Worm (Caenorhabditis elegans): ENCODE results near the gene T24A6.1.

T24A6.1 gene

ce11 chrV:3586014-3586689, 27.3 kb downstream of the T24A6.1 start, which contains the start of the genes rpl-11.1 and T22F3.2:
TSS of gene rpl-11.1 (minus strand) at chrV:3586064.
TSS of gene T22F3.2 (plus strand) at chrV:3586639.
- TF ChIP-seq lin-39 (tag; optimal IDR thresholded peaks at IDR 0.05) (no peak), dmd-4 (tag; optimal IDR thresholded peaks at IDR 0.05) (no peak), unc-62 (GFP tag; optimal IDR thresholded peaks at IDR 0.05) (no peak), nhr-129 (tag; optimal IDR thresholded peaks at IDR 0.05) (peak; percentile 34), nhr-6 (tag; optimal IDR thresholded peaks at IDR 0.05) (no peak), sma-9 (GFP tag; optimal IDR thresholded peaks at IDR 0.05) (peak; percentile 6), sma-9 (tag; optimal IDR thresholded peaks at IDR 0.05) (no peak), ZK546.5 (tag; optimal IDR thresholded peaks at IDR 0.05) (no peak), C34F6.9 (tag; optimal IDR thresholded peaks at IDR 0.05) (peak; percentile 40), unc-55 (GFP tag; optimal IDR thresholded peaks at IDR 0.05) (peak; percentile 42), lsy-2 (tag; optimal IDR thresholded peaks at IDR 0.05) (peak in 1 of 2 experiments; percentile 27)

ce11 chrV:3587633-3588032, 28.8 kb downstream of the T24A6.1 start:
- TF ChIP-seq ama-1 (optimal IDR thresholded peaks at IDR 0.05) (no peak), crh-2 (tag; optimal IDR thresholded peaks at IDR 0.05) (peak; percentile 21), gmeb-1 (tag; optimal IDR thresholded peaks at IDR 0.05) (peak; percentile 40), lin-11 (tag; optimal IDR thresholded peaks at IDR 0.05) (peak; percentile 37), sma-9 (GFP tag; optimal IDR thresholded peaks at IDR 0.05) (peak; percentile 32), sma-9 (tag; optimal IDR thresholded peaks at IDR 0.05) (no peak), lin-13 (GFP tag; optimal IDR thresholded peaks at IDR 0.05) (peak; percentile 18), nhr-12 (tag; optimal IDR thresholded peaks at IDR 0.05) (no peak), sma-3 (GFP tag; optimal IDR thresholded peaks at IDR 0.05) (peak; percentile 28), F13H6.1 (tag; optimal IDR thresholded peaks at IDR 0.05) (peak; percentile 28), unc-55 (GFP tag; optimal IDR thresholded peaks at IDR 0.05) (peak; percentile 44), lsy-2 (tag; optimal IDR thresholded peaks at IDR 0.05) (peak in 1 of 2 experiments; percentile 32), nhr-21 (tag; optimal IDR thresholded peaks at IDR 0.05) (no peak), elt-1 (tag; optimal IDR thresholded peaks at IDR 0.05) (no peak)

DNA sequence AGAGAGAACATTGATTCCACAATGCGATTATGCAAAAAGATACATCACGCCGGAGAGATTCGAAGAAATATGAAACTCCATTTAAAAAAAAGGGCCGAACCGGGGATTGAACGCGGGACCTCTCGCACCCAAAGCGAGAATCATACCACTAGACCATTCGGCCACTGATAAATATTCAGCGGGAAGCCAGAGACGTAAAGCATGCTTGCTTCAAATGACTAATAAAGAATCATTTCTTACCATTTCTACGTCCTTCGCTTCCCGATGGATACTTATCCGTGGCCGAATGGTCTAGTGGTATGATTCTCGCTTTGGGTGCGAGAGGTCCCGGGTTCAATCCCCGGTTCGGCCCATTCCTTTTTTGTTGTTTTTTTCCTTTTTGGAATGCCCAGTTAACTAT, 29.4 kb downstream of the T24A6.1 start:
- TF ChIP-seq elt-3 (tag; optimal IDR thresholded peaks at IDR 0.05): no peak
- no peak for TF ChIP-seq nhr-129 (tag; optimal IDR thresholded peaks at IDR 0.05)
- no peak for TF ChIP-seq zag-1 (tag; optimal IDR thresholded peaks at IDR 0.05)
- TF ChIP-seq lsy-2 (tag; optimal IDR thresholded peaks at IDR 0.05): no peak
- TF ChIP-seq unc-39 (tag; optimal IDR thresholded peaks at IDR 0.05): no peak
- no peak for TF ChIP-seq elt-1 (tag; optimal IDR thresholded peaks at IDR 0.05)
- TF ChIP-seq ztf-4 (tag; optimal IDR thresholded peaks at IDR 0.05): no peak
- TF ChIP-seq nhr-10 (tag; optimal IDR thresholded peaks at IDR 0.05): no peak
- no peak for TF ChIP-seq gmeb-1 (tag; optimal IDR thresholded peaks at IDR 0.05)
- TF ChIP-seq peb-1 (tag; optimal IDR thresholded peaks at IDR 0.05): no peak

ce11 chrV:3592099-3592498, 33.3 kb downstream of the T24A6.1 start, which contains the start of gene T22F3.12:
TSS of gene T22F3.12 (minus strand) at chrV:3592199.
- no peak for TF ChIP-seq zag-1 (tag; optimal IDR thresholded peaks at IDR 0.05)
- no peak for TF ChIP-seq skn-1 (tag; optimal IDR thresholded peaks at IDR 0.05)
- TF ChIP-seq ceh-82 (tag; optimal IDR thresholded peaks at IDR 0.05): no peak
- no peak for TF ChIP-seq nhr-25 (tag; optimal IDR thresholded peaks at IDR 0.05)
- no peak for TF ChIP-seq mdl-1 (tag; optimal IDR thresholded peaks at IDR 0.05)
- no peak for TF ChIP-seq lsy-2 (tag; optimal IDR thresholded peaks at IDR 0.05)
- no peak for TF ChIP-seq nhr-23 (tag; optimal IDR thresholded peaks at IDR 0.05)
- TF ChIP-seq Y55F3AM.14 (GFP tag; optimal IDR thresholded peaks at IDR 0.05): no peak
- no peak for TF ChIP-seq unc-62 (GFP tag; optimal IDR thresholded peaks at IDR 0.05)

DNA sequence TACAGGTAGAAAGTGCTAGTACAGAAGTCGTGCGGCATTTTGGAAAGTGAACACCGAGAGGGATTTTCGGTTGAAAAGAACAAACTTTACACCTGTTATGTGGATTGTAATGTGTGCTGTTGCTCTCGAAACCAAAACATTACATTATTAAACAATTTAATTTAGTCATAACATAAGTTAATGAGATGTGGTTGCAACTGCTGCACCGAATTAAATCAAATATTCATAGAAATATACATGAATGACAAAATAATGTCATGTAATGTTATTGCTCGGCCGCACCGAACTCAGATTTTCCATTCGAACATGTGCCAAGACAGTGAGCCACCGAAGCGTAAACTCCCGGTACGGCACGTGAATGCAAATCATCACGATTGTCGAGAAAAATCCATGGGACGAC, 36.1 kb downstream of the T24A6.1 start, which contains the start of gene srh-213:
Gene srh-213, minus strand, starts transcription at position 101 of the 400 bp plus-strand sequence.
- no peak for TF ChIP-seq aly-2 (tag; optimal IDR thresholded peaks at IDR 0.05)
- TF ChIP-seq R02D3.7 (tag; optimal IDR thresholded peaks at IDR 0.05): no peak
- TF ChIP-seq sem-4 (tag; optimal IDR thresholded peaks at IDR 0.05): no peak
- no peak for TF ChIP-seq snpc-4 (tag; optimal IDR thresholded peaks at IDR 0.05)
- TF ChIP-seq elt-1 (tag; optimal IDR thresholded peaks at IDR 0.05): no peak
- TF ChIP-seq unc-62 (GFP tag; optimal IDR thresholded peaks at IDR 0.05): no peak
- no peak for TF ChIP-seq nhr-25 (tag; optimal IDR thresholded peaks at IDR 0.05)
- TF ChIP-seq peb-1 (tag; optimal IDR thresholded peaks at IDR 0.05): no peak
- TF ChIP-seq mab-5 (tag; optimal IDR thresholded peaks at IDR 0.05): no peak
- no peak for TF ChIP-seq fos-1 (tag; optimal IDR thresholded peaks at IDR 0.05)
- TF ChIP-seq F13H6.1 (tag; optimal IDR thresholded peaks at IDR 0.05): no peak
- TF ChIP-seq Y55F3AM.14 (GFP tag; optimal IDR thresholded peaks at IDR 0.05): no peak
- TF ChIP-seq ceh-82 (tag; optimal IDR thresholded peaks at IDR 0.05): no peak
- no peak for TF ChIP-seq nhr-237 (tag; optimal IDR thresholded peaks at IDR 0.05)
- no peak for TF ChIP-seq sma-3 (GFP tag; optimal IDR thresholded peaks at IDR 0.05)
- no peak for TF ChIP-seq ZK546.5 (tag; optimal IDR thresholded peaks at IDR 0.05)
- TF ChIP-seq alr-1 (tag; optimal IDR thresholded peaks at IDR 0.05): no peak
- no peak for TF ChIP-seq ztf-4 (tag; optimal IDR thresholded peaks at IDR 0.05)
- TF ChIP-seq nhr-12 (tag; optimal IDR thresholded peaks at IDR 0.05): no peak
- TF ChIP-seq lin-13 (GFP tag; optimal IDR thresholded peaks at IDR 0.05): no peak

All from whole organism, L2 larva.